Fruit fly (Drosophila melanogaster) whole organism, prepupa: ENCODE results near the gene P5CDh1.

Experiments used
- CG10631 ChIP-seq: fragments of 200-800 bp; sonication (Bioruptor generic); optimal IDR thresholded peaks from 2 replicates; lab custom pipeline; 2016; ENCODE audit warnings: missing biosample characterization, missing genetic modification characterization
- CG11294 ChIP-seq: fragments of 200-800 bp; sonication (Bioruptor generic); IDR thresholded peaks from 2 replicates; pipeline ENCODE4 v1.3.6; 2022; ENCODE audit warnings: missing biosample characterization, missing genetic modification characterization
- CG11762 ChIP-seq: fragments of 200-800 bp; sonication (Bioruptor generic); optimal IDR thresholded peaks from 3 replicates; lab custom pipeline; 2016; ENCODE audit warnings: missing biosample characterization, missing genetic modification characterization; ENCODE audit not compliant: insufficient read depth
- CG11902 ChIP-seq: fragments of 200-800 bp; sonication (Bioruptor generic); optimal IDR thresholded peaks from 3 replicates; lab custom pipeline; 2016; ENCODE audit warnings: missing biosample characterization, missing genetic modification characterization
- CG15336 ChIP-seq: fragments of 200-800 bp; sonication (Bioruptor generic); IDR thresholded peaks from 2 replicates; pipeline ENCODE4 v1.3.6; 2022; ENCODE audit warnings: missing biosample characterization, missing genetic modification characterization
- CG16779 ChIP-seq: fragments of 200-800 bp; sonication (Bioruptor generic); optimal IDR thresholded peaks from 3 replicates; lab custom pipeline; 2017; ENCODE audit warnings: missing biosample characterization, mild to moderate bottlenecking, missing genetic modification characterization
- CG31627 ChIP-seq: fragments of 200-800 bp; sonication (Bioruptor generic); optimal IDR thresholded peaks from 3 replicates; lab custom pipeline; 2016; ENCODE audit warnings: missing biosample characterization, missing genetic modification characterization
- CG32006 ChIP-seq: fragments of 200-800 bp; sonication (Bioruptor generic); optimal IDR thresholded peaks from 3 replicates; lab custom pipeline; 2017; ENCODE audit warnings: missing biosample characterization, mild to moderate bottlenecking, missing genetic modification characterization
- CG34406 ChIP-seq: fragments of 200-800 bp; sonication (Bioruptor generic); optimal IDR thresholded peaks from 3 replicates; lab custom pipeline; 2016; ENCODE audit warnings: missing biosample characterization, missing genetic modification characterization
- CG3919 ChIP-seq: fragments of 200-800 bp; sonication (Bioruptor generic); optimal IDR thresholded peaks from 3 replicates; lab custom pipeline; 2016; ENCODE audit warnings: missing biosample characterization, missing genetic modification characterization
- CG6163 ChIP-seq: fragments of 200-800 bp; sonication (Bioruptor generic); IDR thresholded peaks from 3 replicates; pipeline ENCODE4 v1.3.6; 2022; ENCODE audit warnings: missing biosample characterization, missing genetic modification characterization
- CG6276 ChIP-seq: fragments of 200-800 bp; sonication (Bioruptor generic); optimal IDR thresholded peaks from 2 replicates; lab custom pipeline; 2017; ENCODE audit warnings: missing biosample characterization, mild to moderate bottlenecking, missing genetic modification characterization
- CG6792 ChIP-seq: fragments of 200-800 bp; sonication (Bioruptor generic); optimal IDR thresholded peaks from 3 replicates; lab custom pipeline; 2016; ENCODE audit warnings: missing biosample characterization, missing genetic modification characterization
- CG7368 ChIP-seq: fragments of 200-800 bp; sonication (Bioruptor generic); optimal IDR thresholded peaks from 3 replicates; lab custom pipeline; 2016; ENCODE audit warnings: missing biosample characterization, missing genetic modification characterization
- CG8119 ChIP-seq: fragments of 200-800 bp; sonication (Bioruptor generic); IDR thresholded peaks from 3 replicates; pipeline ENCODE4 v1.3.6; 2022; ENCODE audit warnings: missing biosample characterization, missing genetic modification characterization
- CG8632 ChIP-seq: fragments of 200-800 bp; sonication (Bioruptor generic); optimal IDR thresholded peaks from 3 replicates; lab custom pipeline; 2016; ENCODE audit warnings: missing biosample characterization, missing genetic modification characterization
- Eip75B ChIP-seq: fragments of 200-800 bp; sonication (Bioruptor generic); optimal IDR thresholded peaks from 3 replicates; lab custom pipeline; 2016; ENCODE audit warnings: missing biosample characterization, missing genetic modification characterization
- Eip78C ChIP-seq: fragments of 200-800 bp; sonication (Bioruptor generic); peaks from one replicate; lab custom pipeline; 2016; ENCODE audit warnings: missing biosample characterization, missing genetic modification characterization
- Eip93F ChIP-seq: fragments of 200-800 bp; sonication (Bioruptor generic); optimal IDR thresholded peaks from 2 replicates; lab custom pipeline; 2016; ENCODE audit warnings: missing biosample characterization, mild to moderate bottlenecking, missing genetic modification characterization
- Ets21C ChIP-seq: fragments of 200-800 bp; sonication (Bioruptor generic); optimal IDR thresholded peaks from 3 replicates; lab custom pipeline; 2016; ENCODE audit warnings: missing biosample characterization, missing genetic modification characterization
- Hr39 ChIP-seq: fragments of 200-800 bp; sonication (Bioruptor generic); optimal IDR thresholded peaks from 2 replicates; lab custom pipeline; 2016; ENCODE audit warnings: missing biosample characterization, missing genetic modification characterization
- Hr4 ChIP-seq: fragments of 200-800 bp; sonication (Bioruptor generic); optimal IDR thresholded peaks from 3 replicates; lab custom pipeline; 2016; ENCODE audit warnings: missing biosample characterization, missing genetic modification characterization
- Lpt ChIP-seq: fragments of 200-800 bp; sonication (Bioruptor generic); optimal IDR thresholded peaks from 3 replicates; lab custom pipeline; 2016; ENCODE audit warnings: missing biosample characterization, missing genetic modification characterization
- Met ChIP-seq: fragments of 200-800 bp; sonication (Bioruptor generic); optimal IDR thresholded peaks from 3 replicates; lab custom pipeline; 2016; ENCODE audit warnings: missing biosample characterization, missing genetic modification characterization
- OdsH ChIP-seq: fragments of 200-800 bp; sonication (Bioruptor generic); optimal IDR thresholded peaks from 3 replicates; lab custom pipeline; 2016; ENCODE audit warnings: missing biosample characterization, missing genetic modification characterization
- Sox102F ChIP-seq: fragments of 200-800 bp; sonication (Bioruptor generic); optimal IDR thresholded peaks from 2 replicates; lab custom pipeline; 2016; ENCODE audit warnings: missing biosample characterization, mild to moderate bottlenecking, missing genetic modification characterization
- achi ChIP-seq: fragments of 200-800 bp; sonication (Bioruptor generic); optimal IDR thresholded peaks from 3 replicates; lab custom pipeline; 2016; ENCODE audit warnings: missing biosample characterization, missing genetic modification characterization
- acj6 ChIP-seq: fragments of 200-800 bp; sonication (Bioruptor generic); optimal IDR thresholded peaks from 3 replicates; lab custom pipeline; 2016; ENCODE audit warnings: missing biosample characterization, missing genetic modification characterization
- cyc ChIP-seq: fragments of 200-800 bp; sonication (Bioruptor generic); optimal IDR thresholded peaks from 3 replicates; lab custom pipeline; 2016; ENCODE audit warnings: missing biosample characterization, missing genetic modification characterization
- dac ChIP-seq: fragments of 200-800 bp; sonication (Bioruptor generic); optimal IDR thresholded peaks from 2 replicates; lab custom pipeline; 2017; ENCODE audit warnings: missing biosample characterization, mild to moderate bottlenecking, missing genetic modification characterization
- dsx ChIP-seq: fragments of 200-800 bp; optimal IDR thresholded peaks from 3 replicates; lab custom pipeline; 2019; ENCODE audit warnings: missing biosample characterization, mild to moderate bottlenecking, missing genetic modification characterization, moderate library complexity; ENCODE audit not compliant: poor library complexity, severe bottlenecking
- eg ChIP-seq: fragments of 200-800 bp; sonication (Bioruptor generic); IDR thresholded peaks from 3 replicates; pipeline ENCODE4 v1.3.6; 2022; ENCODE audit warnings: missing biosample characterization, missing genetic modification characterization
- esn ChIP-seq: fragments of 200-800 bp; sonication (Bioruptor generic); optimal IDR thresholded peaks from 2 replicates; lab custom pipeline; 2016; ENCODE audit warnings: missing biosample characterization, mild to moderate bottlenecking, missing genetic modification characterization, moderate library complexity
- fd59A ChIP-seq: fragments of 200-800 bp; sonication (Bioruptor generic); optimal IDR thresholded peaks from 2 replicates; lab custom pipeline; 2017; ENCODE audit warnings: missing biosample characterization, mild to moderate bottlenecking, missing genetic modification characterization, missing genetic modification reagents
- fd85E ChIP-seq: fragments of 200-800 bp; sonication (Bioruptor generic); optimal IDR thresholded peaks from 3 replicates; lab custom pipeline; 2016; ENCODE audit warnings: missing biosample characterization, missing genetic modification characterization
- fkh ChIP-seq: fragments of 200-800 bp; sonication (Bioruptor generic); optimal IDR thresholded peaks from 3 replicates; lab custom pipeline; 2017; ENCODE audit warnings: missing biosample characterization, mild to moderate bottlenecking, missing genetic modification characterization, moderate library complexity
- lz ChIP-seq: fragments of 200-800 bp; sonication (Bioruptor generic); optimal IDR thresholded peaks from 3 replicates; lab custom pipeline; 2016; ENCODE audit warnings: missing biosample characterization, missing genetic modification characterization
- net ChIP-seq: fragments of 200-800 bp; sonication (Bioruptor generic); optimal IDR thresholded peaks from 3 replicates; lab custom pipeline; 2016; ENCODE audit warnings: missing biosample characterization, missing genetic modification characterization
- pdm3 ChIP-seq: fragments of 200-800 bp; sonication (Bioruptor generic); optimal IDR thresholded peaks from 3 replicates; lab custom pipeline; 2016; ENCODE audit warnings: missing biosample characterization, missing genetic modification characterization
- salr ChIP-seq, 2 experiments: fragments of 200-800 bp; sonication (Bioruptor generic); optimal IDR thresholded peaks; 3 replicates each; lab custom pipeline; 2016 to 2018; ENCODE audit warnings: missing biosample characterization in 2 of 2, missing genetic modification characterization in 2 of 2, mild to moderate bottlenecking in 1 of 2
- spab ChIP-seq: fragments of 200-800 bp; sonication (Bioruptor generic); optimal IDR thresholded peaks from 2 replicates; lab custom pipeline; 2017; ENCODE audit warnings: missing biosample characterization, mild to moderate bottlenecking, missing genetic modification characterization, missing genetic modification reagents
- ss ChIP-seq, 2 experiments: fragments of 200-800 bp; sonication (Bioruptor generic); optimal IDR thresholded peaks; 2 replicates in 1 of 2; 3 replicates in 1 of 2; lab custom pipeline; 2017 to 2018; ENCODE audit warnings: mild to moderate bottlenecking in 2 of 2, missing biosample characterization in 2 of 2, missing genetic modification characterization in 2 of 2, moderate library complexity in 1 of 2
- svp ChIP-seq: fragments of 200-800 bp; sonication (Bioruptor generic); peaks from one replicate; lab custom pipeline; 2016; ENCODE audit warnings: missing biosample characterization, missing genetic modification characterization
- vri ChIP-seq: fragments of 200-800 bp; sonication (Bioruptor generic); optimal IDR thresholded peaks from 3 replicates; lab custom pipeline; 2016; ENCODE audit warnings: missing biosample characterization, mild to moderate bottlenecking, missing genetic modification characterization

Gene P5CDh1

dm6 chr3L:21886883-21887559 is 45.9 kb upstream of the P5CDh1 start:
- TF ChIP-seq CG16779 (tag; lab: Kevin White, UChicago) (no peak), dsx (GFP tag; lab: Kevin White, UChicago) (no peak), fkh (peak; percentile 44), CG15336 (GFP tag; lab: Robert Waterston, UW) (no peak), svp (GFP tag; lab: Kevin White, UChicago) (peak; percentile 85), vri (GFP tag; lab: Kevin White, UChicago) (peak; percentile 80), CG3919 (GFP tag; lab: Kevin White, UChicago) (no peak), CG6163 (no peak), spab (GFP tag; lab: Kevin White, UChicago) (no peak), CG31627 (GFP tag; lab: Kevin White, UChicago) (no peak), Eip93F (GFP tag; lab: Kevin White, UChicago) (no peak), ss (GFP tag; optimal IDR thresholded peaks at IDR 0.05; lab: Kevin White, UChicago) (no peak), Eip78C (GFP tag; lab: Kevin White, UChicago) (peak; percentile 39)

DNA sequence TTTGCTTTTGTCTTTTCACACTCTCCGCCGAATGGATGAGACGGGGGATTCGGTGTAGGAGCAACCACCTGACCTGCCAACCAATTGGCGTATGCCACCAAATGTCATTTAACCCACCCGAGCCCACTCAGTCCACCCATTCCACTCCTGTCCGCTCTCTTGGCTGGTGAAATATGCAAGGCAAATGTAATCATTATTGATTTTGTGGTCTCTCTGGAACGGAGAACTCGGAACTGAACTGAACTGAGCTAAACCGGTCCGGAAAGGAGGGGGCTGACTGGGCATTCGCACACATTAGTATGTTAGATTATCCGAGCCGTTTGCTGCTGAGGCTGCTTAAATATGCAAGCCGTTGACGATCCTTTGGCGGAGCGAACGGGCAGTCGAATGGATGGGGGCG is 42.9 kb upstream of the P5CDh1 start:
- no peak for TF ChIP-seq vri (GFP tag; lab: Kevin White, UChicago)
- no peak for TF ChIP-seq CG6276 (GFP tag; lab: Kevin White, UChicago)
- TF ChIP-seq CG15336 (GFP tag; lab: Robert Waterston, UW), result no peak
- TF ChIP-seq Hr4 (GFP tag; lab: Kevin White, UChicago), result no peak
- no peak for TF ChIP-seq Lpt (GFP tag; lab: Kevin White, UChicago)
- TF ChIP-seq achi (GFP tag; lab: Kevin White, UChicago), result no peak

- TF ChIP-seq Hr4 (GFP tag; lab: Kevin White, UChicago), result peak; percentile 93
- TF ChIP-seq cyc (GFP tag; lab: Kevin White, UChicago), result peak; percentile 69
- TF ChIP-seq lz (GFP tag; lab: Kevin White, UChicago), result peak; percentile 74
- TF ChIP-seq CG7368 (GFP tag; lab: Kevin White, UChicago), result peak; percentile 73
- peak; percentile 88 for TF ChIP-seq acj6 (GFP tag; lab: Kevin White, UChicago)
- peak; percentile 93 for TF ChIP-seq CG10631 (GFP tag; lab: Kevin White, UChicago)
- peak; percentile 16 for TF ChIP-seq Eip93F (GFP tag; lab: Kevin White, UChicago)
- peak; percentile 84 for TF ChIP-seq svp (GFP tag; lab: Kevin White, UChicago)
- peak; percentile 82 for TF ChIP-seq CG8632 (GFP tag; lab: Kevin White, UChicago)
- peak; percentile 72 to 79 for TF ChIP-seq ss (GFP tag; optimal IDR thresholded peaks at IDR 0.05; lab: Kevin White, UChicago)
- TF ChIP-seq CG11294 (GFP tag; lab: Robert Waterston, UW), result peak; percentile 43; the same call in 1 of the 2 replicates
- TF ChIP-seq fd59A (GFP tag; lab: Kevin White, UChicago), result peak; percentile 88
- peak; percentile 76 for TF ChIP-seq CG31627 (GFP tag; lab: Kevin White, UChicago)
- TF ChIP-seq CG6792 (GFP tag; lab: Kevin White, UChicago), result peak; percentile 86
- peak; percentile 27 for TF ChIP-seq fd85E (GFP tag; lab: Kevin White, UChicago)
- peak; percentile 62 for TF ChIP-seq dac
- TF ChIP-seq Hr39, result peak; percentile 81
- TF ChIP-seq OdsH (GFP tag; lab: Kevin White, UChicago), result peak; percentile 89
- peak; percentile 68 for TF ChIP-seq Sox102F (GFP tag; lab: Kevin White, UChicago)
- TF ChIP-seq CG11762 (GFP tag; lab: Kevin White, UChicago), result peak; percentile 81
- peak; percentile 61 for TF ChIP-seq Ets21C (GFP tag; lab: Kevin White, UChicago)
- peak; percentile 82 for TF ChIP-seq net (GFP tag; lab: Kevin White, UChicago)
- peak; percentile 89 for TF ChIP-seq pdm3 (GFP tag; lab: Kevin White, UChicago)
- no peak for TF ChIP-seq dsx (GFP tag; lab: Kevin White, UChicago)
- peak; percentile 83 for TF ChIP-seq esn
- peak; percentile 42 to 92 for TF ChIP-seq salr (GFP tag; optimal IDR thresholded peaks at IDR 0.05; lab: Kevin White, UChicago)
- peak; percentile 70 for TF ChIP-seq CG16779 (tag; lab: Kevin White, UChicago)
- peak; percentile 87 for TF ChIP-seq CG3919 (GFP tag; lab: Kevin White, UChicago)
- TF ChIP-seq CG8119, result peak; percentile 86
- TF ChIP-seq CG6276 (GFP tag; lab: Kevin White, UChicago), result peak; percentile 78
- no peak for TF ChIP-seq fkh
- TF ChIP-seq Eip75B (GFP tag; lab: Kevin White, UChicago), result peak; percentile 90
- TF ChIP-seq Met (GFP tag; lab: Kevin White, UChicago), result peak; percentile 80
- peak; percentile 97 for TF ChIP-seq Eip78C (GFP tag; lab: Kevin White, UChicago)
- peak; percentile 76; the same call in 2 of the 3 replicates for TF ChIP-seq eg (GFP tag; lab: Robert Waterston, UW)
- peak; percentile 79 for TF ChIP-seq CG34406 (GFP tag; lab: Kevin White, UChicago)
- peak; percentile 67 for TF ChIP-seq Lpt (GFP tag; lab: Kevin White, UChicago)
- peak; percentile 32; the same call in 1 of the 3 replicates for TF ChIP-seq CG6163
- peak; percentile 72 for TF ChIP-seq CG11902
- peak; percentile 93 for TF ChIP-seq CG32006 (GFP tag; lab: Kevin White, UChicago)
Measured at dm6 chr3L:21883619-21884015, 42.5 kb upstream of the P5CDh1 start.
